Fruit fly (Drosophila melanogaster): ENCODE results near the gene CG14556.

CG14556 gene

dm6 chr3R:26121785-26122184, 4.7 kb upstream of the CG14556 start (continued):
- TF ChIP-seq disco-r (GFP tag; optimal IDR thresholded peaks at IDR 0.05) (no peak), Ets97D (GFP tag; optimal IDR thresholded peaks at IDR 0.05) (no peak), gcm2 (GFP tag; optimal IDR thresholded peaks at IDR 0.05) (peak; percentile 25), CG5180 (GFP tag; optimal IDR thresholded peaks at IDR 0.05) (no peak), schlank (tag; optimal IDR thresholded peaks at IDR 0.05) (peak; percentile 23), CG10321 (GFP tag; IDR thresholded peaks at IDR 0.05) (peak; percentile 32; the same call in 1 of the 2 replicates), slp2 (GFP tag; optimal IDR thresholded peaks at IDR 0.05) (no peak), amos (GFP tag; IDR thresholded peaks at IDR 0.05; ENCODE audit: partially characterized antibody) (no peak), CG4854 (GFP tag; optimal IDR thresholded peaks at IDR 0.05) (no peak), bab2 (GFP tag; optimal IDR thresholded peaks at IDR 0.05) (peak; percentile 2), CG12155 (GFP tag; optimal IDR thresholded peaks at IDR 0.05) (no peak), Pdp1 (GFP tag; optimal IDR thresholded peaks at IDR 0.05) (no peak), lmd (GFP tag; IDR thresholded peaks at IDR 0.05) (peak; percentile 38; the same call in 1 of the 2 replicates), wdn (GFP tag; IDR thresholded peaks at IDR 0.05) (peak; percentile 54), peb (GFP tag; IDR thresholded peaks at IDR 0.05) (no peak), dysf (GFP tag; IDR thresholded peaks at IDR 0.05) (peak; percentile 80), Atf6 (GFP tag; IDR thresholded peaks at IDR 0.05) (peak; percentile 64), trem (tag; optimal IDR thresholded peaks at IDR 0.05) (no peak), CG6791 (GFP tag; IDR thresholded peaks at IDR 0.05; ENCODE audit: partially characterized antibody) (no peak), en (GFP tag; optimal IDR thresholded peaks at IDR 0.05) (peak; percentile 13), tap (tag; optimal IDR thresholded peaks at IDR 0.05) (peak; percentile 3), so (GFP tag; IDR thresholded peaks at IDR 0.05) (peak; percentile 58; the same call in 1 of the 3 replicates), Hr51 (GFP tag; optimal IDR thresholded peaks at IDR 0.05) (peak; percentile 13 to 71), Dad (GFP tag; optimal IDR thresholded peaks at IDR 0.05) (no peak), odd (GFP tag; optimal IDR thresholded peaks at IDR 0.05) (no peak), sim (GFP tag; IDR thresholded peaks at IDR 0.05) (no peak), vnd (GFP tag; IDR thresholded peaks at IDR 0.05; ENCODE audit: partially characterized antibody) (no peak), MTF-1 (GFP tag; optimal IDR thresholded peaks at IDR 0.05; ENCODE audit: borderline replicate concordance) (no peak), H2.0 (GFP tag; IDR thresholded peaks at IDR 0.05) (no peak), Fer1 (GFP tag; optimal IDR thresholded peaks at IDR 0.05) (peak; percentile 44), kah (GFP tag; optimal IDR thresholded peaks at IDR 0.05) (no peak), Poxn (GFP tag; IDR thresholded peaks at IDR 0.05) (0 out of 2 replicates have a peak, but pooled peaks have one; percentile 20), da (GFP tag; optimal IDR thresholded peaks at IDR 0.05) (no peak), CG32532 (GFP tag; IDR thresholded peaks at IDR 0.05) (no peak), chinmo (GFP tag; IDR thresholded peaks at IDR 0.05; ENCODE audit: partially characterized antibody) (no peak), Hmx (GFP tag; optimal IDR thresholded peaks at IDR 0.05) (no peak), bbx (GFP tag; IDR thresholded peaks at IDR 0.05; ENCODE audit: partially characterized antibody) (no peak), btn (GFP tag; optimal IDR thresholded peaks at IDR 0.05) (no peak), grn (GFP tag; optimal IDR thresholded peaks at IDR 0.05) (no peak), jigr1 (GFP tag; IDR thresholded peaks at IDR 0.05) (no peak), pfk (GFP tag; optimal IDR thresholded peaks at IDR 0.05) (no peak), bigmax (GFP tag; optimal IDR thresholded peaks at IDR 0.05) (no peak), CG1602 (GFP tag; optimal IDR thresholded peaks at IDR 0.05) (no peak), gfzf (GFP tag; optimal IDR thresholded peaks at IDR 0.05) (no peak), tio (GFP tag; optimal IDR thresholded peaks at IDR 0.05) (peak; percentile 37), gt (GFP tag; IDR thresholded peaks at IDR 0.05) (no peak), lilli (GFP tag; optimal IDR thresholded peaks at IDR 0.05) (peak; percentile 63), CG13296 (GFP tag; optimal IDR thresholded peaks at IDR 0.05) (no peak), Tbp (GFP tag; optimal IDR thresholded peaks at IDR 0.05) (no peak), sima (GFP tag; optimal IDR thresholded peaks at IDR 0.05) (no peak), CG11398 (GFP tag; optimal IDR thresholded peaks at IDR 0.05) (peak; percentile 4), ewg (GFP tag; optimal IDR thresholded peaks at IDR 0.05) (no peak)

All from whole organism, embryonic.